Fruit fly (Drosophila melanogaster) S2 (cell line): ENCODE measurements around the gene CG2021.

Experiments used
- CG8478 ChIP-seq: fragments of >200 bp; optimal IDR thresholded peaks from 2 replicates; lab custom pipeline; 2018
- CTCF ChIP-seq, 2 experiments: fragments of >200 bp; optimal IDR thresholded peaks; 2 replicates each; lab custom pipeline; 2018

DNA sequence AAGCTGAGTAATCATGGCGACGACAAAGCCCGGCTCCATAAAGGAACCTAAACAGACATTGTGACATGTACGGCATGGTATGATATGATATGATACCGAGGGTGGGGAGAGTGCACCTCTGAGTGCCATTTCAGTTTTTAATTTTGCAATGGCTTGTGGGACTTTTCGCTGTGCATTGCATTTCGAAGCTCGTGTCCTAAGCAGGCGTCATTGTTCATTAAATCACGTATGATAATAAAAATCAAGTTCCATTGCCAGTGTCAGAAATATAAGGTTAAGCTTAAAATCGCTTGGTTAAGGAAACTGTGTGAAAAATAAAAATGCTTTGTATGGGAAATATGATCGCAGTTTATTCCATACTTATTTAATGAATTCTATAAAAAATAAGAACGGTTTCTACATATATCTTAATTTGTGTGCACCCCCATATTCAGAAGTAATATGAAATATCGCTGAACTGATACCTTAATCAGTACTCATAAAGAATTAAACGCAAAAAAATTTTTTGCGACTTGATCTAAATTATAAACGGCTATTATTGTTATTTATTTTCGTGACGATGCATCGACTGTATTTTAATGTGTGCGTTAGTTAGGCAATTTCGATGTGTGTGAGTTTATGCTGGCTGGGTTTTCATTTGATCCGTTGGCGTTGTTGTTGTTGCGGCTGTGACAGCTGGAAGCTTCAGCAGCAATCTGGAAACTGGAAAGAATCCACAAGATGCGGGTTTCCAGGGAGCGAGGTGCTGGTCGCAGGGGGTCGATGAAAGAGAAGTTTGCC, 47.6 kb downstream of the CG2021 start:
- no peak for TF ChIP-seq CTCF (optimal IDR thresholded peaks at IDR 0.05; lab: Kevin White, UChicago)
- no peak for TF ChIP-seq CG8478 (lab: Kevin White, UChicago)
